Fruit fly (Drosophila melanogaster): ENCODE results near the gene Archease.
A peak's percentile ranks its signal among the peaks of the same experiment; 100 is the strongest.

Archease gene

DNA sequence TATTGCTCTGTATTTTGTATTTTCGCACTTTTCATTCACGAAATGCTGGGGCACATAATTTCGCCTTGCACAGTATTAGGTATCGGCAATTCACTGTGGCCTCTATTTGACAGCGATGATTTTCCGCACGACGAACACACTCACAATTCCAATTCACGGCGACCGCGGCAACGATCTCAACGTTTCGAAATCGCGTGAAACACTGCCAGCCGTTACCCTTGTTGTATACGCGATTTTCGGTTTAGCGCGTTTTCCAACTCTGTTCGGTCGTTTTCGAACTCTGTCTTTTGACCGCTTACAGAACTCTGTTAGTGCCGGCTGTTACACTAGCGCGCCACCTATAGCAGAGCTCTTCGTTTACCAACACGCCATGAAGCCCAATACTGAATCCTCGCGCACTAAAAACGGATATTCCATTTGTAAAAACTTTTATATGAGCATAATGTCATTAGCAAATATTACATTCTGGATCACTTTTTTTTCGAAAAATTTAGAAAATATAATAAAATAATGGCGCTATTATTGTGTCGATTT, 43.6 kb downstream of the Archease start, which contains the start of gene InR (continued):
- TF ChIP-seq CG7368 (GFP tag; optimal IDR thresholded peaks at IDR 0.05): peak; percentile 66
- TF ChIP-seq CG11294 (GFP tag; IDR thresholded peaks at IDR 0.05): no peak
- TF ChIP-seq CG4318 (GFP tag; optimal IDR thresholded peaks at IDR 0.05): no peak
- peak; percentile 55 for TF ChIP-seq pdm3 (GFP tag; optimal IDR thresholded peaks at IDR 0.05)
- peak; percentile 35 for TF ChIP-seq CG34406 (GFP tag; optimal IDR thresholded peaks at IDR 0.05)
- TF ChIP-seq CG11902 (GFP tag; optimal IDR thresholded peaks at IDR 0.05): peak; percentile 45
- peak; percentile 11 for TF ChIP-seq CG10669 (GFP tag; optimal IDR thresholded peaks at IDR 0.05)
- TF ChIP-seq Blimp-1 (GFP tag; optimal IDR thresholded peaks at IDR 0.05): peak; percentile 3
- TF ChIP-seq CG32006 (GFP tag; optimal IDR thresholded peaks at IDR 0.05): peak; percentile 41
- TF ChIP-seq fkh (GFP tag; optimal IDR thresholded peaks at IDR 0.05): peak; percentile 78
- TF ChIP-seq CG3919 (GFP tag; optimal IDR thresholded peaks at IDR 0.05): peak; percentile 85
- TF ChIP-seq lz (GFP tag; optimal IDR thresholded peaks at IDR 0.05): peak; percentile 79
- no peak for TF ChIP-seq fd59A (GFP tag; optimal IDR thresholded peaks at IDR 0.05)
- TF ChIP-seq svp (GFP tag): peak; percentile 87
- peak in 1 of 2 experiments; percentile 47 for TF ChIP-seq salr (GFP tag; optimal IDR thresholded peaks at IDR 0.05)
- no peak for TF ChIP-seq Gug (GFP tag; IDR thresholded peaks at IDR 0.05)
- TF ChIP-seq CG6792 (GFP tag; optimal IDR thresholded peaks at IDR 0.05): peak; percentile 60
- peak; percentile 86 for TF ChIP-seq cyc (GFP tag; optimal IDR thresholded peaks at IDR 0.05)
- peak; percentile 41 for TF ChIP-seq fd85E (GFP tag; optimal IDR thresholded peaks at IDR 0.05)
- TF ChIP-seq CG31627 (GFP tag; optimal IDR thresholded peaks at IDR 0.05): peak; percentile 82
- TF ChIP-seq dsx (GFP tag; optimal IDR thresholded peaks at IDR 0.05; ENCODE audit: poor library complexity, severe bottlenecking): peak; percentile 56

DNA sequence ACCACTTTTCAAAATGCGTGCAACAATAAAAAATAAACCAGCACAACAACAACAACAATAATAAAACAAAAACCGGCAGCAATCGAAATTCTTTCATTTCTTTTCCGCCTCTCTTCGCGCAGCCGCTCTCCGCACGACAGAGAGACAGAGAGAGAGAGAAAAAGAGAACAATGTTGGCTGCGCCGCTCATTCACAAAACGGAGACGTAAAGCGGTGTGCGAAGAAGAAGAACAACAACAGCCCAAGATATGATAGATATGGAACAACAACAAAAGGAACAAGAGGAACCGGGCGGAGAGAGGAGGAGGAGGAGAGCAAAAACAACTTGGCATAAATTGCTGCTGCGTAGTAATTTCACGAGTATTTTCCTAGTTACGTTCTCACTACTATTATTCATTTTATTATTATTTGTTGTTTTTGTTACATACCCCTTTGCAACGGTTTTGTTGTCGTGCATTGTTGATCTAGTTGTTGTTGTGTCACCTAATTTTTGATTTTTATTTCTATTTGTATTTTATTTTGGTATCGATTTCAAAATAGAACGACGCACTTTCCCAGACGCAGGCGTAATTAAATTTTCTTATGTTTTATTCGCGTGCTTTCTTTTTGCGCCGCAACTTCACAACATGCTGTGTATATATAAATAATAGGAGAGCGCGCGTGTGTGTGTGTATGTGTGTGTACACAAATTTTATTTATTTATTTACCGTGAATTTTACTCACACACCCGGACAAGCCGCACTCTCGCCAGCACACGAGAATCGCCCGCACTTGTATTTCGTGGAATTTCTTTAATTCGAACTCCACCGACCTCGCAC, 44.3 kb downstream of the Archease start:
- TF ChIP-seq CG1621 (tag; optimal IDR thresholded peaks at IDR 0.05): peak; percentile 50
- TF ChIP-seq spab (GFP tag; optimal IDR thresholded peaks at IDR 0.05): no peak
- TF ChIP-seq CG8632 (GFP tag; optimal IDR thresholded peaks at IDR 0.05): no peak
- TF ChIP-seq CG16779 (tag; optimal IDR thresholded peaks at IDR 0.05): peak; percentile 54
- peak; percentile 93 for TF ChIP-seq fkh (GFP tag; optimal IDR thresholded peaks at IDR 0.05)
- TF ChIP-seq svp (GFP tag): no peak
- TF ChIP-seq CG9139 (GFP tag; optimal IDR thresholded peaks at IDR 0.05): peak; percentile 33
- TF ChIP-seq dac (GFP tag; optimal IDR thresholded peaks at IDR 0.05): no peak
- no peak for TF ChIP-seq fd59A (GFP tag; optimal IDR thresholded peaks at IDR 0.05)
- TF ChIP-seq Hr39 (GFP tag; optimal IDR thresholded peaks at IDR 0.05): no peak
- no peak for TF ChIP-seq cyc (GFP tag; optimal IDR thresholded peaks at IDR 0.05)
- no peak for TF ChIP-seq Hr38 (GFP tag; optimal IDR thresholded peaks at IDR 0.05)
- no peak for TF ChIP-seq CG6163 (GFP tag; IDR thresholded peaks at IDR 0.05)
- TF ChIP-seq CG34406 (GFP tag; optimal IDR thresholded peaks at IDR 0.05): no peak
- TF ChIP-seq Smox (GFP tag; optimal IDR thresholded peaks at IDR 0.05): no peak
- TF ChIP-seq Sox102F (GFP tag; optimal IDR thresholded peaks at IDR 0.05): peak; percentile 15
- peak; percentile 88 for TF ChIP-seq dsx (GFP tag; optimal IDR thresholded peaks at IDR 0.05; ENCODE audit: poor library complexity, severe bottlenecking)
- no peak for TF ChIP-seq Met (GFP tag; optimal IDR thresholded peaks at IDR 0.05)
- TF ChIP-seq Lpt (GFP tag; optimal IDR thresholded peaks at IDR 0.05): peak; percentile 58
- TF ChIP-seq CG11294 (GFP tag; IDR thresholded peaks at IDR 0.05): no peak
- TF ChIP-seq Sox14 (GFP tag; optimal IDR thresholded peaks at IDR 0.05): peak; percentile 25
- TF ChIP-seq vri (GFP tag; optimal IDR thresholded peaks at IDR 0.05): no peak
- peak; percentile 59 for TF ChIP-seq CG6276 (GFP tag; optimal IDR thresholded peaks at IDR 0.05)
- TF ChIP-seq Eip75B (GFP tag; optimal IDR thresholded peaks at IDR 0.05): peak; percentile 29
- no peak for TF ChIP-seq CG8319 (GFP tag; optimal IDR thresholded peaks at IDR 0.05)
- TF ChIP-seq Eip78C (GFP tag): peak; percentile 21
- TF ChIP-seq CG10631 (GFP tag; optimal IDR thresholded peaks at IDR 0.05): no peak
- TF ChIP-seq salr (GFP tag; optimal IDR thresholded peaks at IDR 0.05): peak; percentile 8 to 61
- TF ChIP-seq CG11762 (GFP tag; optimal IDR thresholded peaks at IDR 0.05; ENCODE audit: insufficient read depth): no peak
- peak; percentile 45 for TF ChIP-seq CG6854 (GFP tag; optimal IDR thresholded peaks at IDR 0.05)
- TF ChIP-seq Ets21C (GFP tag; optimal IDR thresholded peaks at IDR 0.05): no peak
- no peak for TF ChIP-seq Sox15 (GFP tag; optimal IDR thresholded peaks at IDR 0.05)
- no peak for TF ChIP-seq CG8119 (GFP tag; IDR thresholded peaks at IDR 0.05)
- TF ChIP-seq CG31627 (GFP tag; optimal IDR thresholded peaks at IDR 0.05): no peak
- no peak for TF ChIP-seq CG11902 (GFP tag; optimal IDR thresholded peaks at IDR 0.05)
- TF ChIP-seq pdm3 (GFP tag; optimal IDR thresholded peaks at IDR 0.05): no peak
- no peak for TF ChIP-seq achi (GFP tag; optimal IDR thresholded peaks at IDR 0.05)
